Worm (Caenorhabditis elegans) whole organism, midembryonic: ENCODE results near the gene col-71.

Experiments
- flt-1 ChIP-seq: fragments of 200-800 bp; sonication (Bioruptor generic); IDR thresholded peaks from 2 replicates; pipeline ENCODE4 v1.3.6; 2022; ENCODE audit warnings: missing genetic modification characterization, missing compliant biosample characterization
- klf-2 ChIP-seq: fragments of 200-800 bp; sonication (Bioruptor generic); conservative IDR thresholded peaks from 2 replicates; pipeline ENCODE4 v1.3.6; 2022; ENCODE audit warnings: missing genetic modification reagents, missing genetic modification characterization, missing compliant biosample characterization
- med-1 ChIP-seq: sonication (generic microtip); optimal IDR thresholded peaks from 2 replicates; lab custom pipeline; 2017; ENCODE audit warnings: missing genetic modification characterization, mild to moderate bottlenecking, missing compliant biosample characterization, antibody characterized with exemption, missing genetic modification reagents; ENCODE audit not compliant: insufficient read depth
- ref-1 ChIP-seq: fragments of 200-800 bp; sonication (Bioruptor generic); conservative IDR thresholded peaks from 2 replicates; pipeline ENCODE4 v1.3.6; 2022; ENCODE audit warnings: missing genetic modification reagents, missing genetic modification characterization, missing compliant biosample characterization
- tab-1 ChIP-seq: fragments of 200-800 bp; sonication (Bioruptor generic); IDR thresholded peaks from 2 replicates; pipeline ENCODE4 v1.3.6; 2022; ENCODE audit warnings: missing genetic modification characterization, missing compliant biosample characterization

ce11 chrII:3527460-3527859 is 25.1 kb upstream of the col-71 start:
- TF ChIP-seq tab-1 (GFP tag; lab: Robert Waterston, UW) (no peak), ref-1 (GFP tag; lab: Robert Waterston, UW) (no peak), med-1 (no peak), klf-2 (GFP tag; lab: Robert Waterston, UW) (no peak), flt-1 (GFP tag; lab: Robert Waterston, UW) (no peak)
